Fruit fly (Drosophila melanogaster) S2 (cell line): ENCODE results near the gene Ac13E.

ENCODE experiments used
- CG8478 ChIP-seq: fragments of >200 bp; optimal IDR thresholded peaks from 2 replicates; lab custom pipeline; 2018
- CTCF ChIP-seq, 2 experiments: fragments of >200 bp; optimal IDR thresholded peaks; 2 replicates each; lab custom pipeline; 2018

- TF ChIP-seq CTCF (optimal IDR thresholded peaks at IDR 0.05; lab: Kevin White, UChicago) (no peak), CG8478 (no peak)
Measured at dm6 chrX:15555945-15556344, 1.9 kb upstream of the Ac13E start, which contains the start of gene CG42300.
